Fruit fly (Drosophila melanogaster): ENCODE measurements around the gene CG14421.

CG14421 gene

dm6 chrX:2963171-2963570, 22.0 kb downstream of the CG14421 start:
- TF ChIP-seq CG8301 (tag; optimal IDR thresholded peaks at IDR 0.05) = no peak

- TF ChIP-seq CG17806 (tag; optimal IDR thresholded peaks at IDR 0.05) = no peak
- no peak for TF ChIP-seq Snoo (tag; optimal IDR thresholded peaks at IDR 0.05)
- TF ChIP-seq rn (GFP tag; IDR thresholded peaks at IDR 0.05) = no peak
- TF ChIP-seq CG4496 (GFP tag; IDR thresholded peaks at IDR 0.05) = no peak
Observed at dm6 chrX:2963790-2964335, 22.7 kb downstream of the CG14421 start.

DNA sequence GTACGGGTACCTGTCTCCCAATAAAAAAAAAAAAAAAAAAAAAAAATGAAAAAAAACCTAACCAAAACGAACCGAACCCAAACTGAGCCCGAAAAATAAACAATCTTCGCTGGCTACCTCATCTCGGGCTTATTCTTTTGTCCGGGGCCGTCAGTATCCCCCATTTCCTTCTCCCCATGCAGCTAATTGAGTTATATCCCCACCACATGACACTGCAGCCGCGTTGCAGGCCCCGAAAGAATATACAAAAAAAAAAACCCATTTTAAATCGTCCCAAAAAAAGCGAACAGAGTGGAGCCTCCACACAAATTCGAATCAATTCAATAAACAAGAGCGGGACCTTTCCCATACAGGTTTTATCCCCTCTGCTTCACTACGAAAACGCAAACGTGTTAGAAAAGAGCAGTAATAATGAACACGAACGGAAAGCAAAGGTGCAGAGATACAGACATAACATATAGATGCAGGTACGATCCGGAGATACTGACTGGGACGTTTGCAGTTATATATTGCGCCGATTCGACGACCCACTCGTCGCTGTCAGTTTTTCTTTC, 23.5 kb downstream of the CG14421 start:
- TF ChIP-seq CG4496 (GFP tag; IDR thresholded peaks at IDR 0.05) = no peak
- no peak for TF ChIP-seq CG13204 (GFP tag; optimal IDR thresholded peaks at IDR 0.05)
- TF ChIP-seq rn (GFP tag; IDR thresholded peaks at IDR 0.05) = no peak

DNA sequence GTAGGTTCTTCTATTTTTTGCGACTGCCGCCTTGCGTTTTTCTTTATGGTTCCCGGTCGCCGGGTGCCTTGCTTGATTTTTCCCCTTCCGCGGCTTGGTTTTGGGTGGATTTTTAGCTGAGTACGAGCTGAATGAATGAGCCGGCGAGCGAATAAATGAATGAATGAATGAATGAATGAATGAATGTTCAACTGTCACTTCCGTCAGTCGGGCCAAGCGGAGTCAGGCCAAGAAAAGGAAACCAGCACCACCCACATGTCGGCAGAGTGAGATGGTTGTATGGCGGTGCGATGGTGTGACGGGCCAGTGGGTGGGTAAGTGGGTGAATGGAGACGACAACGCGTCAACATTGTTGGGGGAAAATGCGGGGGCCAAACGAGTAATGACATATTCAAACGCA, 27.8 kb downstream of the CG14421 start:
- no peak for TF ChIP-seq CG17806 (tag; optimal IDR thresholded peaks at IDR 0.05)
- no peak for TF ChIP-seq CG13204 (GFP tag; optimal IDR thresholded peaks at IDR 0.05)
- TF ChIP-seq CG9948 (tag; optimal IDR thresholded peaks at IDR 0.05) = no peak
- TF ChIP-seq CG32121 (GFP tag; IDR thresholded peaks at IDR 0.05) = no peak

dm6 chrX:2973593-2973992, 32.4 kb downstream of the CG14421 start, which contains the start of gene rst:
rst (minus strand) TSS chrX:2973834.
- TF ChIP-seq CG13204 (GFP tag; optimal IDR thresholded peaks at IDR 0.05) (peak; percentile 15), Pif1B (GFP tag; optimal IDR thresholded peaks at IDR 0.05) (peak; percentile 21), CG32121 (GFP tag; IDR thresholded peaks at IDR 0.05) (no peak)

DNA sequence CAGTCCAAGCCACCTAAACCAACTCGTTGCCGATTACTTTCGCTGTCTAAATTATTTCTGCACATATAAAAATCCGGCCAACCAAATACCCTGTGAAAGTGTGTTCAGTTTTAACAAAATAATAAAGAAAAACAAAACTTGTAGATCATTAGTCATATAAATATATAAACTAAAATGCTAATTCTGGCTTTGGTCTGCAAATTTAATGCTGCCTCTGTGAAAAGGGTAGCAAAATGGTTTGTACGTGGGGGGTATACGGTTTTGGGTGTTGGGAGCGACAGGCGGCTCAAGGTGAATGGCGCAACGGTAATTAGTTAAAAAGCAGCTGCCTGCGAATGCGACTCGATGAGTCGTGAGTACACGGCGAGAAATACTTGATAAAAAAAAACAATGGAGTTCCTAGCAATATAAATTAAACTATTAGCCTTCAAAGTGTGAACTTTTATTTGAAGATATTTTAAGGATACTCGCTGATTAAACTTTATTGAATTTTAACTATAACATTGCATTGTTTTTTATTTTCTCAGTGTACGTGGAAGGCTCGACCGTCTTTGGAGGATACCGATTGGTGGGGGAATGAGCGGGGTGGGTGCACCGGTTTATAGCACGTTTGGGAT, 36.8 kb downstream of the CG14421 start:
- TF ChIP-seq EcR (GFP tag; optimal IDR thresholded peaks at IDR 0.05) (no peak), CG8301 (tag; optimal IDR thresholded peaks at IDR 0.05) (peak; percentile 33), CG15710 (tag; optimal IDR thresholded peaks at IDR 0.05) (peak; percentile 40), CG13204 (GFP tag; optimal IDR thresholded peaks at IDR 0.05) (no peak), rn (GFP tag; IDR thresholded peaks at IDR 0.05) (0 out of 2 replicates have a peak, but pooled peaks have one; percentile 21), CG17806 (tag; optimal IDR thresholded peaks at IDR 0.05) (peak; percentile 57), CG8159 (tag; optimal IDR thresholded peaks at IDR 0.05) (peak; percentile 64), Snoo (tag; optimal IDR thresholded peaks at IDR 0.05) (peak; percentile 50), fd96Ca (GFP tag; IDR thresholded peaks at IDR 0.05) (peak; percentile 71), CG14655 (GFP tag; optimal IDR thresholded peaks at IDR 0.05) (peak; percentile 49), Ets98B (GFP tag; IDR thresholded peaks at IDR 0.05) (peak; percentile 67; the same call in 1 of the 2 replicates), CG9948 (tag; optimal IDR thresholded peaks at IDR 0.05) (peak; percentile 41), CG12605 (GFP tag; IDR thresholded peaks at IDR 0.05) (no peak), CG10348 (GFP tag; IDR thresholded peaks at IDR 0.05) (0 out of 2 replicates have a peak, but pooled peaks have one; percentile 19), Pif1B (GFP tag; optimal IDR thresholded peaks at IDR 0.05) (peak; percentile 19), gl (tag; optimal IDR thresholded peaks at IDR 0.05) (no peak), CG34367 (tag; optimal IDR thresholded peaks at IDR 0.05) (peak; percentile 49), D1 (tag; optimal IDR thresholded peaks at IDR 0.05) (no peak), CG4496 (GFP tag; IDR thresholded peaks at IDR 0.05) (peak; percentile 79), Pif1A (GFP tag; optimal IDR thresholded peaks at IDR 0.05) (peak; percentile 56), CG32121 (GFP tag; IDR thresholded peaks at IDR 0.05) (peak; percentile 65)

DNA sequence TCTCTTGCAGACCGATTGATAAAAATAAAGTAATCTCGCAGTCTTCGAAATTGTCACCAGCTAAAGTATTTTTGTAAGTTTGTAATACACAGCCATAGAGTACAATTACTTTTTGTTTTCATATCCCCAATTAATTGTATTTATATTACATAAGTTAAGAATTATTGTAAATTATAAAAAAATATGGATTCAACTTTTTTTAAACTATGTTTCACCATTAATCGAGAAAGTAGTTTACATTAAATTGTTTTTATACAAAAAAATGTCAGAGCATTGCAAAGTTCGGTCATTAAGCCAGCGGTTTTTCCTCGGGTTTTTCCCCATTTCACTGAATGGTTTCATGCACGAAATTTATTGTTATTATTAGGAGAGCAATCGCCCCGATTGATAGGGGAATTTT, 39.1 kb downstream of the CG14421 start:
- TF ChIP-seq fd96Ca (GFP tag; IDR thresholded peaks at IDR 0.05) (no peak), CG4496 (GFP tag; IDR thresholded peaks at IDR 0.05) (no peak), gl (tag; optimal IDR thresholded peaks at IDR 0.05) (no peak), CG12605 (GFP tag; IDR thresholded peaks at IDR 0.05) (no peak), CG9948 (tag; optimal IDR thresholded peaks at IDR 0.05) (no peak), CG13204 (GFP tag; optimal IDR thresholded peaks at IDR 0.05) (no peak), CG8301 (tag; optimal IDR thresholded peaks at IDR 0.05) (no peak), EcR (GFP tag; optimal IDR thresholded peaks at IDR 0.05) (no peak), Pif1B (GFP tag; optimal IDR thresholded peaks at IDR 0.05) (no peak), rn (GFP tag; IDR thresholded peaks at IDR 0.05) (no peak), CG8159 (tag; optimal IDR thresholded peaks at IDR 0.05) (no peak), CG10348 (GFP tag; IDR thresholded peaks at IDR 0.05) (no peak), D1 (tag; optimal IDR thresholded peaks at IDR 0.05) (no peak), Snoo (tag; optimal IDR thresholded peaks at IDR 0.05) (no peak), CG34367 (tag; optimal IDR thresholded peaks at IDR 0.05) (no peak), Ets98B (GFP tag; IDR thresholded peaks at IDR 0.05) (no peak), CG15710 (tag; optimal IDR thresholded peaks at IDR 0.05) (no peak), CG32121 (GFP tag; IDR thresholded peaks at IDR 0.05) (no peak)

Data from whole organism, pupa.